Worm (Caenorhabditis elegans): ENCODE results near the gene vrp-1.

DNA sequence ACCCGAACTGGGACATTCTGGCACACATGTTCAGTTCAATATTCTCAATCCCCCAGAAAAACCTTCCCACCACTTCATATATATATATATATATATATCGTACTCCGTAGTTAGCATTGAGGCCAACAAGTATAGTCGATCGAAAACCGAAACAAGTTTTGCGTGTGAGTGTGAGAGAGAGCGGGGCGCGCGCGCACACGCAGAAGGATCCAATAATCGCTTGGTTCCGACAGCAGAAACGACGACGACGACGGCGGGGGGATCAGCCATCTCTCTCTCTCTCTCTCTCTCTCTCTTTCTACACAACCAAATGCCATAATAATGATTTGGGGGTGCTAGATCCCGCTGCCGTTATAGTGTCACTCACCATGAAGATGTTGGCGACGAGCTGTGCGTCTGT, 17.5 kb upstream of the vrp-1 start:
- TF ChIP-seq nhr-12 (tag; optimal IDR thresholded peaks at IDR 0.05), result no peak
- no peak for TF ChIP-seq snpc-4 (tag; optimal IDR thresholded peaks at IDR 0.05)
- TF ChIP-seq unc-39 (tag; optimal IDR thresholded peaks at IDR 0.05), result no peak
- TF ChIP-seq unc-62 (GFP tag; optimal IDR thresholded peaks at IDR 0.05), result no peak
- no peak for TF ChIP-seq lsy-2 (tag; optimal IDR thresholded peaks at IDR 0.05)

All from whole organism, L2 larva.